Worm (Caenorhabditis elegans) whole organism, mixed stage, embryonic: ENCODE results near the gene gln-3.

Experiments
- nhr-76 ChIP-seq: sonication (generic microtip); optimal IDR thresholded peaks from 2 replicates; lab custom pipeline; 2017; ENCODE audit warnings: missing biosample characterization, missing genetic modification characterization
- pha-4 ChIP-seq: fragments of 150-350 bp; optimal IDR thresholded peaks from 2 replicates; lab custom pipeline; 2018; ENCODE audit warnings: missing biosample characterization, missing genetic modification reagents, missing genetic modification characterization

DNA sequence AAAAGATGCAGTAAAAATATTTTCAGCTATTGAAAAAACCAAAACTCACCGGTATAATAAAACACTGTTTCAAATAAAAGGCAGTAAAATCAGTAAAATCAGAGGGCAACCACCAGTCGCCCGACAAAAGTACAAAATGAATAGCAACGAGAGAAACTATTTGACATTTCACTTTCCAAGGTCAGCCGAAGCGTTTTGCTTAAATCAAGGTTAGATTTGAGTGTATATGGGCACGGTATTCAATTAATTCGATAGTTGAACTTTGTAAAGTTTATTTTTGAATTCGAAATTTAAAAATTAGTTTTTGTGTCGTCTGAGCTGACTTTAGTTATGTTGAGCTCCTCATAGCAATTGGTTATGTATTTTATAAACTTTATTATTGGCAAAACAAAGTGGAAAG, 22.3 kb upstream of the gln-3 start:
- TF ChIP-seq pha-4 (tag; lab: Kevin White, UChicago) (no peak), nhr-76 (tag; lab: Kevin White, UChicago) (no peak)
